Fruit fly (Drosophila melanogaster) whole organism, embryonic: ENCODE measurements around the gene CG31609.
A peak's percentile ranks its signal among the peaks of the same experiment; 100 is the strongest.

Experiments used
- Abd-B ChIP-seq: fragments of 200-800 bp; sonication (Bioruptor generic); optimal IDR thresholded peaks from 2 replicates; lab custom pipeline; 2018; ENCODE audit warnings: missing biosample characterization, mild to moderate bottlenecking, missing genetic modification characterization, moderate library complexity
- Ada2b ChIP-seq: fragments of 200-800 bp; sonication (Bioruptor generic); IDR thresholded peaks from 2 replicates; pipeline ENCODE4 v1.3.6; 2022; ENCODE audit warnings: missing biosample characterization, missing genetic modification characterization
- CG12299 ChIP-seq: fragments of 200-800 bp; sonication (Bioruptor generic); optimal IDR thresholded peaks from 2 replicates; lab custom pipeline; 2018; ENCODE audit warnings: missing biosample characterization, mild to moderate bottlenecking, missing genetic modification characterization
- CG12769 ChIP-seq: fragments of 200-800 bp; sonication (Bioruptor generic); optimal IDR thresholded peaks from 2 replicates; lab custom pipeline; 2019; ENCODE audit warnings: missing biosample characterization, mild to moderate bottlenecking, missing genetic modification characterization, moderate library complexity
- CG14667 ChIP-seq: fragments of 200-800 bp; sonication (Bioruptor generic); IDR thresholded peaks from 2 replicates; pipeline ENCODE4 v1.3.6; 2022; ENCODE audit warnings: missing biosample characterization, missing genetic modification characterization
- CG15479 ChIP-seq: fragments of 200-800 bp; sonication (Bioruptor generic); optimal IDR thresholded peaks from 3 replicates; lab custom pipeline; 2019; ENCODE audit warnings: missing biosample characterization, mild to moderate bottlenecking, missing genetic modification characterization, moderate library complexity
- CG15601 ChIP-seq: fragments of 200-800 bp; sonication (Bioruptor generic); optimal IDR thresholded peaks from 3 replicates; lab custom pipeline; 2019; ENCODE audit warnings: missing biosample characterization, mild to moderate bottlenecking, missing genetic modification characterization, moderate library complexity
- CG1602 ChIP-seq: fragments of 200-800 bp; sonication (Bioruptor generic); optimal IDR thresholded peaks from 3 replicates; lab custom pipeline; 2016; ENCODE audit warnings: missing biosample characterization, missing genetic modification characterization
- CG2199 ChIP-seq: fragments of 200-800 bp; sonication (Bioruptor generic); IDR thresholded peaks from 3 replicates; pipeline ENCODE4 v1.3.6; 2022; ENCODE audit warnings: missing biosample characterization, missing genetic modification characterization
- CG31224 ChIP-seq: fragments of 200-800 bp; sonication (Bioruptor generic); IDR thresholded peaks from 2 replicates; pipeline ENCODE4 v1.3.6; 2022; ENCODE audit warnings: missing biosample characterization, missing genetic modification characterization
- CG6272 ChIP-seq: fragments of 200-800 bp; sonication (Bioruptor generic); IDR thresholded peaks from 2 replicates; pipeline ENCODE4 v1.3.6; 2022; ENCODE audit warnings: missing biosample characterization, missing genetic modification characterization
- CG6765 ChIP-seq: fragments of 200-800 bp; sonication (Bioruptor generic); optimal IDR thresholded peaks from 3 replicates; lab custom pipeline; 2017; ENCODE audit warnings: missing biosample characterization, mild to moderate bottlenecking, missing genetic modification characterization
- CG8290 ChIP-seq, 3 experiments: fragments of 200-800 bp; sonication (Bioruptor generic); optimal IDR thresholded peaks; 2 replicates each; lab custom pipeline; 2016 to 2019; ENCODE audit warnings: missing biosample characterization in 3 of 3, missing genetic modification characterization in 3 of 3, mild to moderate bottlenecking in 2 of 3, moderate library complexity in 1 of 3
- Camta ChIP-seq: fragments of 200-800 bp; sonication (Bioruptor generic); optimal IDR thresholded peaks from 2 replicates; lab custom pipeline; 2016; ENCODE audit warnings: missing biosample characterization, missing genetic modification characterization
- Dp ChIP-seq: fragments of 200-800 bp; sonication (Bioruptor generic); optimal IDR thresholded peaks from 2 replicates; lab custom pipeline; 2018; ENCODE audit warnings: missing biosample characterization, mild to moderate bottlenecking, missing genetic modification characterization, moderate library complexity
- Ets65A ChIP-seq: fragments of 200-800 bp; sonication (Bioruptor generic); peaks from one replicate; lab custom pipeline; 2016; ENCODE audit warnings: missing biosample characterization, missing genetic modification characterization
- Hr51 ChIP-seq, 2 experiments: fragments of 200-800 bp; sonication (Bioruptor generic); optimal IDR thresholded peaks; 2 replicates in 1 of 2; 3 replicates in 1 of 2; lab custom pipeline; 2016 to 2018; ENCODE audit warnings: missing biosample characterization in 2 of 2, missing genetic modification characterization in 2 of 2, mild to moderate bottlenecking in 1 of 2, moderate library complexity in 1 of 2
- Med ChIP-seq: fragments of 200-800 bp; sonication (Bioruptor generic); peaks from one replicate; lab custom pipeline; 2016; ENCODE audit warnings: missing biosample characterization, missing genetic modification characterization, mild to moderate bottlenecking, inconsistent platforms, moderate library complexity
- Rx ChIP-seq: fragments of 200-800 bp; sonication (Bioruptor generic); IDR thresholded peaks from 2 replicates; pipeline ENCODE4 v1.3.6; 2022; ENCODE audit warnings: missing biosample characterization, missing genetic modification characterization
- abd-A ChIP-seq: fragments of 200-800 bp; sonication (Bioruptor generic); optimal IDR thresholded peaks from 3 replicates; lab custom pipeline; 2019; ENCODE audit warnings: missing biosample characterization, mild to moderate bottlenecking, missing genetic modification characterization, moderate library complexity
- ara ChIP-seq: fragments of 200-800 bp; sonication (Bioruptor generic); IDR thresholded peaks from 2 replicates; pipeline ENCODE4 v1.3.6; 2022; ENCODE audit warnings: missing biosample characterization, missing genetic modification characterization
- btn ChIP-seq: fragments of 200-800 bp; sonication (Bioruptor generic); optimal IDR thresholded peaks from 2 replicates; lab custom pipeline; 2016; ENCODE audit warnings: missing biosample characterization, missing genetic modification characterization
- chinmo ChIP-seq: fragments of 200-800 bp; sonication (Bioruptor generic); IDR thresholded peaks from 4 replicates; pipeline ENCODE4 v1.3.6; 2022; ENCODE audit warnings: missing biosample characterization, missing genetic modification characterization; ENCODE audit not compliant: partially characterized antibody
- chm ChIP-seq: fragments of 200-800 bp; sonication (Bioruptor generic); IDR thresholded peaks from 2 replicates; pipeline ENCODE4 v1.3.6; 2022; ENCODE audit warnings: missing biosample characterization, missing genetic modification characterization
- grn ChIP-seq: fragments of 200-800 bp; sonication (Bioruptor generic); optimal IDR thresholded peaks from 3 replicates; lab custom pipeline; 2017; ENCODE audit warnings: missing biosample characterization, missing genetic modification characterization
- h ChIP-seq: fragments of >200 bp; optimal IDR thresholded peaks from 2 replicates; lab custom pipeline; 2017
- ham ChIP-seq: fragments of 200-800 bp; sonication (Bioruptor generic); IDR thresholded peaks from 2 replicates; pipeline ENCODE4 v1.3.6; 2022; ENCODE audit warnings: missing biosample characterization, missing genetic modification characterization
- hbn ChIP-seq: fragments of 200-800 bp; sonication (Bioruptor generic); IDR thresholded peaks from 2 replicates; pipeline ENCODE4 v1.3.6; 2022; ENCODE audit warnings: missing biosample characterization, missing genetic modification characterization; ENCODE audit not compliant: partially characterized antibody
- her ChIP-seq: fragments of 200-800 bp; sonication (Bioruptor generic); optimal IDR thresholded peaks from 2 replicates; lab custom pipeline; 2016; ENCODE audit warnings: missing biosample characterization, missing genetic modification characterization
- insv ChIP-seq, 2 experiments: fragments of 200-800 bp; sonication (Bioruptor generic); optimal IDR thresholded peaks; 3 replicates each; lab custom pipeline; 2016 to 2018; ENCODE audit warnings: missing biosample characterization in 2 of 2, missing genetic modification characterization in 2 of 2
- kay ChIP-seq: fragments of 200-800 bp; sonication (Bioruptor generic); optimal IDR thresholded peaks from 2 replicates; lab custom pipeline; 2016; ENCODE audit warnings: missing biosample characterization, missing genetic modification characterization
- kni ChIP-seq: fragments of 200-800 bp; sonication (Bioruptor generic); optimal IDR thresholded peaks from 3 replicates; lab custom pipeline; 2017; ENCODE audit warnings: mild to moderate bottlenecking, missing biosample characterization, missing genetic modification reagents, missing genetic modification characterization
- knrl ChIP-seq: fragments of 200-800 bp; sonication (Bioruptor generic); IDR thresholded peaks from 3 replicates; pipeline ENCODE4 v1.3.6; 2022; ENCODE audit warnings: missing biosample characterization, missing genetic modification characterization; ENCODE audit not compliant: partially characterized antibody
- lola ChIP-seq, 3 experiments: fragments of >200 bp in 2 of 3; fragments of 200-800 bp in 1 of 3; sonication (Bioruptor generic) in 1 of 3; optimal IDR thresholded peaks; 2 replicates each; lab custom pipeline; 2017 to 2019; ENCODE audit warnings: missing biosample characterization in 3 of 3, missing genetic modification characterization in 3 of 3, mild to moderate bottlenecking in 1 of 3, moderate library complexity in 1 of 3
- pzg ChIP-seq: fragments of 200-800 bp; sonication (Bioruptor generic); optimal IDR thresholded peaks from 3 replicates; lab custom pipeline; 2018; ENCODE audit warnings: missing biosample characterization, mild to moderate bottlenecking, missing genetic modification characterization, moderate library complexity
- sd ChIP-seq: fragments of 200-800 bp; sonication (Bioruptor generic); optimal IDR thresholded peaks from 3 replicates; lab custom pipeline; 2018; ENCODE audit warnings: missing biosample characterization, mild to moderate bottlenecking, missing genetic modification characterization, moderate library complexity
- sqz ChIP-seq: fragments of 200-800 bp; sonication (Bioruptor generic); optimal IDR thresholded peaks from 3 replicates; lab custom pipeline; 2018; ENCODE audit warnings: missing biosample characterization, mild to moderate bottlenecking, missing genetic modification characterization
- stwl ChIP-seq: fragments of 200-800 bp; sonication (Bioruptor generic); optimal IDR thresholded peaks from 3 replicates; lab custom pipeline; 2018; ENCODE audit warnings: missing biosample characterization, mild to moderate bottlenecking, missing genetic modification characterization, moderate library complexity
- tll ChIP-seq, 2 experiments: fragments of 200-800 bp in 1 of 2; fragments of >200 bp in 1 of 2; sonication (Bioruptor generic) in 1 of 2; optimal IDR thresholded peaks; 2 replicates each; lab custom pipeline; 2017 to 2019; ENCODE audit warnings: missing biosample characterization in 2 of 2, missing genetic modification characterization in 2 of 2, mild to moderate bottlenecking in 1 of 2, moderate library complexity in 1 of 2
- ttk ChIP-seq: fragments of 200-800 bp; sonication (Bioruptor generic); IDR thresholded peaks from 2 replicates; pipeline ENCODE4 v2.1.2; 2022; ENCODE audit warnings: missing biosample characterization, missing genetic modification characterization
- vvl ChIP-seq: fragments of 200-800 bp; sonication (Bioruptor generic); IDR thresholded peaks from 2 replicates; pipeline ENCODE4 v1.3.6; 2022; ENCODE audit warnings: missing biosample characterization, missing genetic modification characterization
- zen ChIP-seq: fragments of 200-800 bp; sonication (Bioruptor generic); optimal IDR thresholded peaks from 3 replicates; lab custom pipeline; 2018; ENCODE audit warnings: missing biosample characterization, mild to moderate bottlenecking, missing genetic modification characterization, moderate library complexity

The CG31609 gene

DNA sequence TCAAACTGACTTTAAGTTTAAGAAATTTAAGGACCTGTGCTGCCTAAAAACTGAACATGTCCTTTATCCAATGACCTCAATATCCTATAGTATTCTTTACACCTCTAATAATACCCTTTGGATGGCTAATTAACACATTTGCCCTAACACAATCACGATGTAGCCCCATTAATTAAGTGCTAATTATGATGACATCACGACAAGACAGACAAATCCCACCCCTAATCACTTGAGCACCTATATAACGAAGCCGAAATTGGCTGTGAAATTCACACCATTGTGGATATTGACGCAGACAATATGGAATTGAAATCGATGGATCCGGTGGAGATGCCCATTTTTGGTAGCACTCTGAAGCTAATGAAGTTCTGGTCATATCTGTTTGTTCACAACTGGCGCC, 14.2 kb downstream of the CG31609 start, which contains the start of gene Or30a:
TSS of gene Or30a (plus strand) at position 301 of the 400 bp plus-strand sequence.
- TF ChIP-seq knrl (no peak), Rx (GFP tag; lab: Robert Waterston, UW) (no peak), her (GFP tag; lab: Kevin White, UChicago) (no peak), stwl (no peak), CG8290 (GFP tag; optimal IDR thresholded peaks at IDR 0.05; lab: Kevin White, UChicago) (no peak), CG8290 (tag; optimal IDR thresholded peaks at IDR 0.05; lab: Kevin White, UChicago) (no peak), Camta (GFP tag; lab: Kevin White, UChicago) (no peak), CG31224 (no peak), Ada2b (no peak), CG1602 (no peak), ham (GFP tag; lab: Robert Waterston, UW) (no peak), h (lab: Kevin White, UChicago) (no peak), Dp (GFP tag; lab: Kevin White, UChicago) (no peak)

DNA sequence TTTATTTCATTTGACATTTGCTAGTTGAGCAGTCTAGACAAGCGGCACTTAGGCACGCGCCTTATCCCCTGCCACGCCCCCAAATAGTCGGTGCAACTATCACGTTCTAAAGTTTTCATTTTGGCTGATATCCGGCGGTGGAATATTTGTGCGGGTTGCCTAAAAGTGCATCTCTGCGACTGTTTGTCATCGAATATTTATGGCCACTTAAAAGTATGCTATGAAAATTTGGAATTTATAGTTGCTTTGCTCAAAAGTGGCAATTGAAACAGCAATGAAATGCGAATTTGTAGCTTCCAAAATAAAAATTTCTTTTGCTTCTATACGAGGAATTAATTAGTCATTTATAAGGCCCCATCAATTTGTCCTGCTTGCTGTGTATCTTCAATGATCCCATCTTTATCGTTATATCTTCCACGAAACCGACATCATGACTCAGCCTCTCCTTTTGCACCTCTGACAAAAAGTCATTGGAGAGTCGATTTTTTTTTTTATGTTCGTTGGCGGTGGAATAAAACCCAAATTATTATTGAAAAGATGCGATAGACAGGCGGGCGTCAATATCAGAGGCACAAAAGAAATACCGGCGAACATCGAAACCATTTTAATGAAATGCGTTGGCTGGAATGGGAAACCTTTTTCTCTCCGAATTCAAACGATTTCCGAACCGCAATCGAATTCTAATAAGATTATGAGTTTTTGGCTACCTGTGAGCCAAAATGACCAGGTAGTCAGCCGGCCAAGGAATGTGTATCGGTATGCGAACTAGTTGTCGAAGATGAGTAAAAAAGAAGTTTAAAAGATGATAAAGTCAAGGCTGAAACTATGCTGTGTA, 23.3 kb downstream of the CG31609 start:
- TF ChIP-seq ttk (GFP tag; lab: Robert Waterston, UW) (no peak), lola (GFP tag; optimal IDR thresholded peaks at IDR 0.05; lab: Kevin White, UChicago) (peak in 1 of 3 experiments; percentile 20), insv (GFP tag; optimal IDR thresholded peaks at IDR 0.05; lab: Kevin White, UChicago) (peak in 1 of 2 experiments; percentile 89), kni (GFP tag; lab: Kevin White, UChicago) (peak; percentile 2), vvl (GFP tag; lab: Robert Waterston, UW) (0 out of 2 replicates have a peak, but pooled peaks have one; percentile 6), Ets65A (peak; percentile 42), zen (tag; lab: Kevin White, UChicago) (peak; percentile 12), kay (GFP tag; lab: Kevin White, UChicago) (peak; percentile 3), CG12299 (no peak), grn (GFP tag; lab: Kevin White, UChicago) (peak; percentile 51), CG6272 (no peak), abd-A (tag; lab: Kevin White, UChicago) (peak; percentile 36), CG14667 (GFP tag; lab: Robert Waterston, UW) (no peak), stwl (peak; percentile 29), chinmo (GFP tag; lab: Robert Waterston, UW) (0 out of 4 replicates have a peak, but pooled peaks have one; percentile 31), tll (GFP tag; optimal IDR thresholded peaks at IDR 0.05; lab: Kevin White, UChicago) (peak in 1 of 2 experiments; percentile 44), sd (tag; lab: Kevin White, UChicago) (peak; percentile 77), CG15601 (tag; lab: Kevin White, UChicago) (peak; percentile 88), sqz (GFP tag; lab: Kevin White, UChicago) (peak; percentile 47), Hr51 (GFP tag; optimal IDR thresholded peaks at IDR 0.05; lab: Kevin White, UChicago) (no peak), btn (no peak), CG2199 (GFP tag; lab: Robert Waterston, UW) (peak; percentile 77), Med (GFP tag; lab: Kevin White, UChicago) (peak; percentile 38), CG12769 (peak; percentile 4)

DNA sequence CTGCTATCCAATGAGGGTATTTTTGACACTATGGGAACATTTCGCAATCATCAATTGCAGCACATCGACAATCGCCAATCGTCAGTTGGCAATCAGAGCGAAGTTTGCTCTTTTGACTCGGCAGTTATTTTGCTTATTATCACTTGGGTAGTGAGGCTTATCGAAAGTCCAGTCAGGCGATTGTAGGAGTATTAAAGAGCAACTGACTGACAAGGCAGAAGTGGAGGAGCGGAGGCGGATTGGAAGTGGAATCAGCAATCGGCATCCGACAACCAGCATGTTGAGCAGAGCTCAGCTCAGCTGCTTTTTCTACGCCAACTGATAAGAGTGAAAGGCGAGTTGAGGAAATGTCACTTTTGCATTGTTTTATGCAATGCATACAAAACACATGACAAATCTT, 25.0 kb downstream of the CG31609 start:
- TF ChIP-seq ara (GFP tag; lab: Robert Waterston, UW): no peak
- no peak for TF ChIP-seq hbn (GFP tag; lab: Robert Waterston, UW)
- TF ChIP-seq Ets65A: peak; percentile 22
- no peak for TF ChIP-seq pzg (GFP tag; lab: Kevin White, UChicago)
- TF ChIP-seq CG6765 (GFP tag; lab: Kevin White, UChicago): no peak
- no peak for TF ChIP-seq chm
- no peak for TF ChIP-seq Abd-B (GFP tag; lab: Kevin White, UChicago)
- TF ChIP-seq CG15479 (GFP tag; lab: Kevin White, UChicago): peak; percentile 9
